Worm (Caenorhabditis elegans): ENCODE data around the gene sre-50.

- TF ChIP-seq nhr-237 (tag; optimal IDR thresholded peaks at IDR 0.05) (no peak), elt-2 (tag; optimal IDR thresholded peaks at IDR 0.05) (no peak), ceh-82 (tag; optimal IDR thresholded peaks at IDR 0.05) (no peak), nhr-12 (tag; optimal IDR thresholded peaks at IDR 0.05) (no peak)
Observed at ce11 chrII:12311560-12311959, 8.2 kb downstream of the sre-50 start, which contains the start of gene sre-51.

All from whole organism, L3 larva.